Worm (Caenorhabditis elegans) whole organism, L3 larva: ENCODE data around the gene psa-3.

Source experiments
- ZK546.5 ChIP-seq: sonication (generic microtip); optimal IDR thresholded peaks from 2 replicates; lab custom pipeline; 2017; ENCODE audit warnings: missing biosample characterization, missing genetic modification characterization
- aly-2 ChIP-seq: fragments of 150-350 bp; optimal IDR thresholded peaks from 2 replicates; lab custom pipeline; 2014; ENCODE audit warnings: missing biosample characterization, missing genetic modification characterization
- ama-1 ChIP-seq: fragments of 150-350 bp; optimal IDR thresholded peaks from 2 replicates; lab custom pipeline; 2018
- ceh-16 ChIP-seq: sonication (generic microtip); optimal IDR thresholded peaks from 2 replicates; lab custom pipeline; 2017; ENCODE audit warnings: missing biosample characterization, missing genetic modification characterization
- ceh-28 ChIP-seq: fragments of 150-350 bp; optimal IDR thresholded peaks from 2 replicates; lab custom pipeline; 2014; ENCODE audit warnings: missing biosample characterization, missing genetic modification reagents, missing genetic modification characterization
- ceh-9 ChIP-seq: sonication (generic microtip); optimal IDR thresholded peaks from 2 replicates; lab custom pipeline; 2018; ENCODE audit warnings: missing biosample characterization, missing genetic modification characterization
- daf-12 ChIP-seq: fragments of 150-350 bp; optimal IDR thresholded peaks from 2 replicates; lab custom pipeline; 2014; ENCODE audit warnings: missing biosample characterization, missing genetic modification reagents, missing genetic modification characterization
- elt-1 ChIP-seq: fragments of 150-350 bp; optimal IDR thresholded peaks from 2 replicates; lab custom pipeline; 2014; ENCODE audit warnings: missing biosample characterization, missing genetic modification characterization
- elt-2 ChIP-seq: sonication (generic microtip); optimal IDR thresholded peaks from 2 replicates; lab custom pipeline; 2016; ENCODE audit warnings: missing genetic modification reagents, mild to moderate bottlenecking, missing genetic modification characterization, missing compliant biosample characterization
- elt-3 ChIP-seq, 3 experiments: fragments of 150-350 bp in 1 of 3; sonication (generic microtip) in 2 of 3; optimal IDR thresholded peaks; 2 replicates in 2 of 3; 4 replicates in 1 of 3; lab custom pipeline; 2014 to 2017; ENCODE audit warnings: missing biosample characterization in 3 of 3, missing genetic modification characterization in 3 of 3
- fkh-10 ChIP-seq: sonication (generic microtip); optimal IDR thresholded peaks from 2 replicates; lab custom pipeline; 2017; ENCODE audit warnings: missing biosample characterization, missing genetic modification reagents, missing genetic modification characterization
- fos-1 ChIP-seq: fragments of 150-350 bp; optimal IDR thresholded peaks from 2 replicates; lab custom pipeline; 2014; ENCODE audit warnings: missing biosample characterization, missing genetic modification characterization
- hmg-11 ChIP-seq: sonication (generic microtip); optimal IDR thresholded peaks from 2 replicates; lab custom pipeline; 2016; ENCODE audit warnings: missing genetic modification characterization, missing compliant biosample characterization
- jun-1 ChIP-seq: fragments of 150-350 bp; optimal IDR thresholded peaks from 2 replicates; lab custom pipeline; 2014; ENCODE audit warnings: missing biosample characterization, missing genetic modification reagents, missing genetic modification characterization
- lin-15B ChIP-seq: fragments of 150-350 bp; optimal IDR thresholded peaks from 2 replicates; lab custom pipeline; 2014; ENCODE audit warnings: missing biosample characterization, missing genetic modification characterization
- lin-39 ChIP-seq: fragments of 150-350 bp; optimal IDR thresholded peaks from 2 replicates; lab custom pipeline; 2018; ENCODE audit warnings: missing biosample characterization, missing genetic modification reagents, missing genetic modification characterization
- lsy-12 ChIP-seq: sonication (generic microtip); optimal IDR thresholded peaks from 2 replicates; lab custom pipeline; 2016; ENCODE audit warnings: mild to moderate bottlenecking, missing genetic modification characterization, missing compliant biosample characterization
- mdl-1 ChIP-seq: fragments of 150-350 bp; optimal IDR thresholded peaks from 2 replicates; lab custom pipeline; 2014; ENCODE audit warnings: missing biosample characterization, missing genetic modification characterization
- nhr-12 ChIP-seq: fragments of 150-350 bp; optimal IDR thresholded peaks from 2 replicates; lab custom pipeline; 2014; ENCODE audit warnings: missing biosample characterization, missing genetic modification characterization
- nhr-23 ChIP-seq: fragments of 150-350 bp; optimal IDR thresholded peaks from 2 replicates; lab custom pipeline; 2014; ENCODE audit warnings: missing biosample characterization, missing genetic modification reagents, missing genetic modification characterization
- nhr-25 ChIP-seq: sonication (generic microtip); optimal IDR thresholded peaks from 2 replicates; lab custom pipeline; 2017; ENCODE audit warnings: missing biosample characterization, missing genetic modification characterization
- nhr-28 ChIP-seq: fragments of 150-350 bp; optimal IDR thresholded peaks from 2 replicates; lab custom pipeline; 2014; ENCODE audit warnings: missing biosample characterization, missing genetic modification characterization
- nhr-43 ChIP-seq: sonication (generic microtip); optimal IDR thresholded peaks from 2 replicates; lab custom pipeline; 2016; ENCODE audit warnings: mild to moderate bottlenecking, missing genetic modification characterization, missing compliant biosample characterization; ENCODE audit not compliant: poor library complexity, severe bottlenecking
- nhr-67 ChIP-seq: fragments of 150-350 bp; optimal IDR thresholded peaks from 2 replicates; lab custom pipeline; 2014; ENCODE audit warnings: missing biosample characterization, missing genetic modification characterization
- nhr-77 ChIP-seq: fragments of 150-350 bp; optimal IDR thresholded peaks from 2 replicates; lab custom pipeline; 2014; ENCODE audit warnings: missing biosample characterization, missing genetic modification characterization
- pqm-1 ChIP-seq: fragments of 150-350 bp; optimal IDR thresholded peaks from 2 replicates; lab custom pipeline; 2017; ENCODE audit warnings: missing biosample characterization, missing genetic modification characterization, inconsistent platforms
- sea-2 ChIP-seq: fragments of 150-350 bp; sonication (generic microtip); optimal IDR thresholded peaks from 4 replicates; lab custom pipeline; 2014; ENCODE audit warnings: missing biosample characterization, missing genetic modification reagents, missing genetic modification characterization
- skn-1 ChIP-seq: fragments of 150-350 bp; optimal IDR thresholded peaks from 2 replicates; lab custom pipeline; 2014; ENCODE audit warnings: missing biosample characterization, missing genetic modification characterization
- snpc-4 ChIP-seq: fragments of 150-350 bp; optimal IDR thresholded peaks from 2 replicates; lab custom pipeline; 2014; ENCODE audit warnings: missing biosample characterization, missing genetic modification characterization
- tbx-2 ChIP-seq: sonication (generic microtip); optimal IDR thresholded peaks from 2 replicates; lab custom pipeline; 2016; ENCODE audit warnings: mild to moderate bottlenecking, missing genetic modification characterization, missing compliant biosample characterization
- unc-39 ChIP-seq: sonication (generic microtip); optimal IDR thresholded peaks from 4 replicates; lab custom pipeline; 2017; ENCODE audit warnings: missing biosample characterization, missing genetic modification characterization
- ztf-11 ChIP-seq: fragments of 150-350 bp; optimal IDR thresholded peaks from 2 replicates; lab custom pipeline; 2014; ENCODE audit warnings: missing biosample characterization, missing genetic modification characterization
- ztf-4 ChIP-seq: fragments of 150-350 bp; optimal IDR thresholded peaks from 2 replicates; lab custom pipeline; 2014; ENCODE audit warnings: missing biosample characterization, missing genetic modification characterization

The psa-3 gene

ce11 chrX:15427931-15428330 lies 20.2 kb downstream of the psa-3 start, which contains the start of gene nas-13:
Gene nas-13, minus strand, starts transcription at chrX:15428253.
- TF ChIP-seq nhr-25 (tag; lab: Kevin White, UChicago) (peak; percentile 60), lin-15B (no peak)
- TF ChIP-seq, all 47 proteins: peak for 1

ce11 chrX:15430983-15431382 lies 23.3 kb downstream of the psa-3 start, which contains the start of gene blos-8:
Gene blos-8, minus strand, starts transcription at chrX:15431198.
- TF ChIP-seq fkh-10 (GFP tag; lab: Kevin White, UChicago), result no peak
- TF ChIP-seq skn-1 (tag; lab: Kevin White, UChicago), result no peak
- no peak for TF ChIP-seq sea-2 (GFP tag; lab: Kevin White, UChicago)
- no peak for TF ChIP-seq ztf-11 (tag; lab: Kevin White, UChicago)
- TF ChIP-seq elt-2 (tag; lab: Kevin White, UChicago), result no peak
- TF ChIP-seq elt-1, result no peak
- TF ChIP-seq nhr-25 (tag; lab: Kevin White, UChicago), result no peak
- TF ChIP-seq hmg-11 (tag; lab: Kevin White, UChicago), result peak; percentile 43
- TF ChIP-seq lsy-12 (tag; lab: Kevin White, UChicago), result no peak
- no peak for TF ChIP-seq mdl-1 (tag; lab: Kevin White, UChicago)
- no peak for TF ChIP-seq nhr-23 (tag; lab: Kevin White, UChicago)
- TF ChIP-seq ama-1 (lab: Kevin White, UChicago), result no peak
- TF ChIP-seq ceh-28 (tag; lab: Kevin White, UChicago), result peak; percentile 47
- no peak for TF ChIP-seq nhr-28
- no peak for TF ChIP-seq nhr-12 (tag; lab: Kevin White, UChicago)
- no peak for TF ChIP-seq fos-1 (tag; lab: Kevin White, UChicago)
- TF ChIP-seq, all 47 proteins: peak for 2

ce11 chrX:15433487-15433886 lies 25.8 kb downstream of the psa-3 start, which contains the start of gene flp-32:
Gene flp-32, plus strand, starts transcription at chrX:15433787.
- no peak for TF ChIP-seq nhr-23 (tag; lab: Kevin White, UChicago)
- no peak for TF ChIP-seq ceh-16
- TF ChIP-seq pqm-1, result no peak
- TF ChIP-seq nhr-25 (tag; lab: Kevin White, UChicago), result no peak
- TF ChIP-seq nhr-12 (tag; lab: Kevin White, UChicago), result no peak
- TF ChIP-seq nhr-77, result no peak
- no peak for TF ChIP-seq ama-1 (lab: Kevin White, UChicago)
- no peak for TF ChIP-seq ztf-4
- no peak for TF ChIP-seq fos-1 (tag; lab: Kevin White, UChicago)
- no peak for TF ChIP-seq lin-15B
- no peak for TF ChIP-seq tbx-2 (tag; lab: Kevin White, UChicago)
- TF ChIP-seq nhr-43, result no peak
- TF ChIP-seq lin-39, result no peak
- no peak for TF ChIP-seq ceh-9 (tag; lab: Kevin White, UChicago)
- TF ChIP-seq fkh-10 (GFP tag; lab: Kevin White, UChicago), result no peak
- TF ChIP-seq jun-1 (tag; lab: Kevin White, UChicago), result no peak
- TF ChIP-seq daf-12 (tag; lab: Kevin White, UChicago), result no peak
- no peak for TF ChIP-seq elt-3 (tag; optimal IDR thresholded peaks at IDR 0.05; lab: Kevin White, UChicago)
- TF ChIP-seq aly-2 (tag; lab: Kevin White, UChicago), result no peak

ce11 chrX:15434922-15435321 lies 27.2 kb downstream of the psa-3 start:
- TF ChIP-seq snpc-4 (peak; percentile 36), nhr-28 (no peak)

- TF ChIP-seq nhr-12 (tag; lab: Kevin White, UChicago) (no peak), snpc-4 (peak; percentile 85), unc-39 (tag; lab: Kevin White, UChicago) (no peak), ZK546.5 (tag; lab: Kevin White, UChicago) (no peak), nhr-23 (tag; lab: Kevin White, UChicago) (no peak), ztf-4 (no peak), nhr-67 (tag; lab: Kevin White, UChicago) (no peak)
These were observed 31.0 kb downstream of the psa-3 start for ce11 chrX:15438768-15439167.
